Worm (Caenorhabditis elegans): ENCODE results near the gene spsb-1.

Gene spsb-1

DNA sequence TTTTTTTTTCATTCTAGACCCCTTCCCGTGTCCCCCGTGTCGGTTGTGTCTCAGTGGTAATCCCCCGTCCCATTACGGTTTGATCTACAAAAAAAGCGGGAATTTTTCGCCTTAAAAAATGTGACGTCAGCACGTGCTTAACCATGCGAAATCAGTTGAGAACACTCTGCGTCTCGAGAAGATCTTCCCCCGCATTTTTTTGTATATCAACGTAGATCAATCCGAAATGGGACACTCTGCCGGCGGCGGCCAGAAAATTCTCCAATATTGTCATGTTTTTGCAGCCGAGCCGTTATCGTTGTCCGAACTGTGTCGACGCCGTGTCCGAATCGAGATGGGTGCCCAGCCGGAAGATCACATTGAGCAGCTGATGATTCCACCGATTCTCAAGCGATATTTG is 31.5 kb downstream of the spsb-1 start:
- no peak for TF ChIP-seq elt-1 (tag; optimal IDR thresholded peaks at IDR 0.05)
- TF ChIP-seq pha-4 (tag; optimal IDR thresholded peaks at IDR 0.05) = no peak
- no peak for TF ChIP-seq unc-62 (GFP tag; optimal IDR thresholded peaks at IDR 0.05)

DNA sequence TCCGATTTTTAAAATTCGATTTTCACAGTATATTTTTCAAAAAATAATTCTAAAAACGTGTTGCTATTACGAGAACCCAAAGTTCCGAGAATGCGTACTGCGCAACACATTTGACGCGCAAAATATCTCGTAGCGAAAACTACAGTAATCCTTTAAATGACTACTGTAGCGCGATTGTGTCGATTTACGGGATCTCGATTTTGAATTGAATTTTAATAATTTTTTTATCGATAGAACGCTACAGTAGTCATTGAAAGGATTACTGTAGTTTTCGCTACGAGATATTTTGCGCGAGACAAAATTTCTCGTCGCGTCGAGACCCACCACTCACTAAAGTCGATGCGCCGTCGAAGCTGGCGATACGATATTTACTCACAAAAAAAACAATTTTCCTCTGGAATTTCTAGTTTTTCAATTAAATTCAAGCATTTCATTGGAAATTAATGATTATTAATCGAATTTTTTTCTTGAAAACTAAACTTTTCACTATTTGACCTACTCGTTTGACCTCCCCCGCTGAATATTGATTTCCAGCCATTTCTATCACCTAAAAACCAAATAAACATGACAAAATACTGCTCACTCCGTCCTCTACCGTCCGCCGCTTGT is 33.4 kb downstream of the spsb-1 start, which contains the start of gene spsb-2:
Gene spsb-2 (plus strand): TSS at position 559 of the 609 bp plus-strand sequence.
- TF ChIP-seq elt-1 (tag; optimal IDR thresholded peaks at IDR 0.05) (no peak), ama-1 (optimal IDR thresholded peaks at IDR 0.05) (no peak), zag-1 (tag; optimal IDR thresholded peaks at IDR 0.05) (no peak), nhr-77 (tag; optimal IDR thresholded peaks at IDR 0.05) (no peak), nhr-28 (tag; optimal IDR thresholded peaks at IDR 0.05) (no peak), mml-1 (tag; optimal IDR thresholded peaks at IDR 0.05) (no peak)

ce11 chrII:15232705-15233104 is 36.2 kb downstream of the spsb-1 start, which contains the start of gene Y46E12BL.2:
TSS of gene Y46E12BL.2 (plus strand) at chrII:15232947.
- TF ChIP-seq lsy-12 (tag; optimal IDR thresholded peaks at IDR 0.05) = peak; percentile 20
- TF ChIP-seq ama-1 (optimal IDR thresholded peaks at IDR 0.05) = peak; percentile 60
- TF ChIP-seq R02D3.7 (tag; optimal IDR thresholded peaks at IDR 0.05) = peak; percentile 51
- peak; percentile 72 for TF ChIP-seq nhr-23 (tag; optimal IDR thresholded peaks at IDR 0.05)
- peak; percentile 67 for TF ChIP-seq egl-5 (tag; optimal IDR thresholded peaks at IDR 0.05)
- TF ChIP-seq elt-2 (tag; optimal IDR thresholded peaks at IDR 0.05) = peak; percentile 28
- peak; percentile 82 for TF ChIP-seq pha-4 (tag; optimal IDR thresholded peaks at IDR 0.05)
- peak; percentile 66 for TF ChIP-seq hmg-11 (tag; optimal IDR thresholded peaks at IDR 0.05)
- TF ChIP-seq snpc-4 (tag; optimal IDR thresholded peaks at IDR 0.05) = peak; percentile 67
- no peak for TF ChIP-seq jun-1 (tag; optimal IDR thresholded peaks at IDR 0.05)
- TF ChIP-seq ztf-4 (tag; optimal IDR thresholded peaks at IDR 0.05) = no peak
- peak; percentile 28 for TF ChIP-seq pqm-1 (tag; optimal IDR thresholded peaks at IDR 0.05)
- TF ChIP-seq ceh-28 (tag; optimal IDR thresholded peaks at IDR 0.05) = peak; percentile 34
- peak; percentile 86 for TF ChIP-seq lin-39 (tag; optimal IDR thresholded peaks at IDR 0.05)
- TF ChIP-seq lin-15B (tag; optimal IDR thresholded peaks at IDR 0.05) = peak; percentile 91
- no peak for TF ChIP-seq nhr-28 (tag; optimal IDR thresholded peaks at IDR 0.05)
- TF ChIP-seq skn-1 (tag; optimal IDR thresholded peaks at IDR 0.05) = no peak
- peak; percentile 69 for TF ChIP-seq nhr-25 (tag; optimal IDR thresholded peaks at IDR 0.05)
- TF ChIP-seq fkh-10 (GFP tag; optimal IDR thresholded peaks at IDR 0.05) = peak; percentile 16
- TF ChIP-seq ceh-9 (tag; optimal IDR thresholded peaks at IDR 0.05) = no peak
- TF ChIP-seq nfya-1 (tag; optimal IDR thresholded peaks at IDR 0.05; ENCODE audit: insufficient read depth) = peak; percentile 84
- peak; percentile 5 for TF ChIP-seq tbx-2 (tag; optimal IDR thresholded peaks at IDR 0.05)

- no peak for TF ChIP-seq fkh-2 (tag; optimal IDR thresholded peaks at IDR 0.05)
- TF ChIP-seq nhr-28 (tag; optimal IDR thresholded peaks at IDR 0.05) = no peak
- TF ChIP-seq ZK546.5 (tag; optimal IDR thresholded peaks at IDR 0.05) = no peak
- no peak for TF ChIP-seq elt-3 (tag; optimal IDR thresholded peaks at IDR 0.05)
- no peak for TF ChIP-seq nhr-23 (tag; optimal IDR thresholded peaks at IDR 0.05)
- no peak for TF ChIP-seq nhr-237 (tag; optimal IDR thresholded peaks at IDR 0.05)
- no peak for TF ChIP-seq ceh-16 (tag; optimal IDR thresholded peaks at IDR 0.05)
- no peak for TF ChIP-seq ceh-82 (tag; optimal IDR thresholded peaks at IDR 0.05)
- TF ChIP-seq elt-2 (tag; optimal IDR thresholded peaks at IDR 0.05) = no peak
- no peak for TF ChIP-seq nhr-25 (tag; optimal IDR thresholded peaks at IDR 0.05)
- TF ChIP-seq unc-62 (GFP tag; optimal IDR thresholded peaks at IDR 0.05) = no peak
Measured at ce11 chrII:15233219-15233618, 36.7 kb downstream of the spsb-1 start.

- no peak for TF ChIP-seq fkh-10 (GFP tag; optimal IDR thresholded peaks at IDR 0.05)
- TF ChIP-seq skn-1 (tag; optimal IDR thresholded peaks at IDR 0.05) = no peak
- TF ChIP-seq nhr-237 (tag; optimal IDR thresholded peaks at IDR 0.05) = no peak
- no peak for TF ChIP-seq nhr-77 (tag; optimal IDR thresholded peaks at IDR 0.05)
- TF ChIP-seq eor-1 (tag; optimal IDR thresholded peaks at IDR 0.05) = no peak
- no peak for TF ChIP-seq unc-39 (tag; optimal IDR thresholded peaks at IDR 0.05)
- no peak for TF ChIP-seq nhr-12 (tag; optimal IDR thresholded peaks at IDR 0.05)
- no peak for TF ChIP-seq nhr-11 (tag; optimal IDR thresholded peaks at IDR 0.05)
- no peak for TF ChIP-seq pha-4 (tag; optimal IDR thresholded peaks at IDR 0.05)
Measured at ce11 chrII:15235597-15235996, 39.1 kb downstream of the spsb-1 start.
